Worm (Caenorhabditis elegans): ENCODE measurements around the gene F08D12.3.
A peak's percentile ranks its signal among the peaks of the same experiment; 100 is the strongest.

F08D12.3 gene

DNA sequence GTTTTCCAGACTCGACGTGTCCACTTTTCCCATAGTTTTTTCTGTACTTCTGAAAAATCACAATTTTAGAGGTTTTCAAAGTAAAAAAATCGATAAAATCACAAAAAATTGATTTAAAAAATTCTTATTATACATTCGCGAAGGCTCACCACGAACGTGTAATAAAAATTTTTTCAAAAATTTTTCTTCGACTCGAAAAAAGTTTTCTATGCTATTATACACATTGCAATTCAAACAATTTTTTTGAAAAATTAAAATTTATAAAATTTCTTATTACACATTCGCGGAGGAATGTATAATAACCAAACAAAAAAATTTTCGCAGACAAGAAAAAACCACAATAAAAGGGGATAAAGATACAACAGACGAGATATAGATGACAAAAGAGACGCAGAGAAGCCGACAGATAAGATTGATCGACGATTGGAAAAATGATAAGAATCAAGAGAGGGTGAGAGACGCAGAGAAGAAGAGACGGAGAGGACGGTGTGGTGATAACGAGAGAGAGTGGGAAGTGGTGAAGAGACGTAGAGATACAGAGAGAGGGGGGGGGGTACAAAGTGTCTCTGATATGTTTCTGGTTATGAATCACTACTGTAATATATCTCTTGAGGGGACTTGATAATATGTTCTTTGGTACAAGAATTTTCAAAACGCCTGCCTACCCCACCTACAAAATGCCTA, 21.3 kb downstream of the F08D12.3 start, which contains the start of gene nhr-119:
nhr-119 (minus strand) TSS at position 51 of the 684 bp plus-strand sequence.
- TF ChIP-seq snpc-3.4 (tag; optimal IDR thresholded peaks at IDR 0.05) (no peak), ztf-26 (tag; optimal IDR thresholded peaks at IDR 0.05) (peak; percentile 61), rcor-1 (GFP tag; IDR thresholded peaks at IDR 0.05) (no peak), let-607 (tag; optimal IDR thresholded peaks at IDR 0.05) (peak in 1 of 2 experiments; percentile 42), tbp1 (GFP tag; optimal IDR thresholded peaks at IDR 0.05) (peak; percentile 15), cebp-1 (GFP tag; IDR thresholded peaks at IDR 0.05) (no peak), cebp-1 (tag; optimal IDR thresholded peaks at IDR 0.05) (peak; percentile 42), dox-1 (GFP tag; IDR thresholded peaks at IDR 0.05) (peak; percentile 48; the same call in 1 of the 2 replicates), lin-35 (GFP tag; optimal IDR thresholded peaks at IDR 0.05) (peak in 1 of 3 experiments; percentile 41), egrh-3 (GFP tag; IDR thresholded peaks at IDR 0.05) (peak; percentile 66), chd-7 (tag; optimal IDR thresholded peaks at IDR 0.05) (peak; percentile 5), nhr-80 (tag; optimal IDR thresholded peaks at IDR 0.05) (peak; percentile 67), ceh-27 (GFP tag; optimal IDR thresholded peaks at IDR 0.05) (no peak), ccch-3 (GFP tag; optimal IDR thresholded peaks at IDR 0.05) (no peak), hmg-1.2 (GFP tag; IDR thresholded peaks at IDR 0.05) (peak; percentile 82), F22D6.2 (tag; optimal IDR thresholded peaks at IDR 0.05) (peak; percentile 33), nfyb-1 (GFP tag; IDR thresholded peaks at IDR 0.05) (0 out of 2 replicates have a peak, but pooled peaks have one; percentile 24), ekl-4 (GFP tag; IDR thresholded peaks at IDR 0.05) (0 out of 2 replicates have a peak, but pooled peaks have one; percentile 38), lin-40 (tag; optimal IDR thresholded peaks at IDR 0.05) (peak; percentile 75), F57C9.4 (tag; optimal IDR thresholded peaks at IDR 0.05) (no peak), attf-6 (GFP tag; IDR thresholded peaks at IDR 0.05) (no peak), ztf-22 (GFP tag; optimal IDR thresholded peaks at IDR 0.05) (no peak), atf-7 (tag; optimal IDR thresholded peaks at IDR 0.05) (peak; percentile 23), mcd-1 (GFP tag; IDR thresholded peaks at IDR 0.05) (peak; percentile 57)

DNA sequence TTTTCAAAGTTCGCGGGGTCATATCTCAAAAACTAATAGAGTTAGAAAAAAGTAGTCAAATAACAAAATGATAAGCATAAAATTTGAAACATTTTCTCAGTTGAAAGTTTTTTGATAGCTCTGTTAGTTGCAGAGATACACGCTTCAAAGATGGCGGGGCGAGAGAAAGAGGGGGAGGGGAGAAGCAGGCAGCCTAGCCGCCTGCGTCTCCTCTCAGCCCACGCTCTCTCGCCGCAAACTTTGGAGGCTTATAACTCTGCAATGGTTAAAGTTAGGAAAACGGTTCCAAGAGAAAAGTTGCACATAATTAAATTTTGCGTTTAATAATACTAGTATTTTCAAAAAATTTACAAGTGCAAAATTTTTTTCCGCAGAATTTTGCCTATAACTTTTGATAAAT, 22.4 kb downstream of the F08D12.3 start:
- no peak for TF ChIP-seq T26A5.8 (tag; optimal IDR thresholded peaks at IDR 0.05)
- TF ChIP-seq hmg-1.2 (GFP tag; IDR thresholded peaks at IDR 0.05) = peak; percentile 55
- peak; percentile 58; the same call in 1 of the 2 replicates for TF ChIP-seq zfh-2 (GFP tag; conservative IDR thresholded peaks at IDR 0.05)

DNA sequence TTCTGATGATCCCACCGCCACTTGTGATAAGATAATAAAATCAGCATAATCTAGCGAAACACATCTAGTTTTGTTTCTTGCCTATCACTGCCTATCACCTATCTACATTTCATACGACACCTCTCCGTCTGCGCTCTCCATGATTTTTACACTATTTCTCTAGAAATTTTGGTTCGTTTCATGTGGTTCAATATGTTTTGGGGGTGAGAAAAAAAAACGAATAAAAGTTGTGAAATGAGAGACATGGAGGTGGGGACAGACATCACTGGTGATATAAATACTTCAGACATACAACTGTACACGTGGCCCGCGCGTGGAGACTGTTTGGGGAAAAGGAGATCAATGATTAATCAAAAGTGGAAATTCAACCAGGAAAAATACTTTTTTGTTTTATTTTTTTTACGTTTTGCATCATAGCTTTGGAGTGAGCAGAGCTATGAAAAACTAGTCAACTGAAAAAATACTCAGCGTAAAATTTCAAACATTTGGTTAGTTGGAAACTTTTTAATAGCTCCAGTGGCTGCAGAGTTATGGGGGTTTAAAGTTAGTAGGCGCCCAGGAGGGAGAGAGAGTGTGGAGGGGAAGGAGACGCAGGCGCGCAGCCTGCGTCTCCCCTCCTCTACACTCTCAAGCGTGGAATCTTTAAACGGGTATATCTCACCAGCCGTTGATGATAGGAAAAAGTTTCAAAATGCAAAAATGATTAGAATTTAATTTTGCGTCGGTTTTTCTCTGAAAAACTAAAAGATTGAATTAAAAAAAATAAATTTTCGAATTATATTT, 23.6 kb downstream of the F08D12.3 start:
- peak; percentile 75 for TF ChIP-seq nhr-80 (tag; optimal IDR thresholded peaks at IDR 0.05)
- TF ChIP-seq hmg-1.2 (GFP tag; IDR thresholded peaks at IDR 0.05) = peak; percentile 91
- no peak for TF ChIP-seq hmg-20 (GFP tag; IDR thresholded peaks at IDR 0.05)
- no peak for TF ChIP-seq cebp-1 (GFP tag; IDR thresholded peaks at IDR 0.05)
- TF ChIP-seq cebp-1 (tag; optimal IDR thresholded peaks at IDR 0.05) = peak; percentile 44

DNA sequence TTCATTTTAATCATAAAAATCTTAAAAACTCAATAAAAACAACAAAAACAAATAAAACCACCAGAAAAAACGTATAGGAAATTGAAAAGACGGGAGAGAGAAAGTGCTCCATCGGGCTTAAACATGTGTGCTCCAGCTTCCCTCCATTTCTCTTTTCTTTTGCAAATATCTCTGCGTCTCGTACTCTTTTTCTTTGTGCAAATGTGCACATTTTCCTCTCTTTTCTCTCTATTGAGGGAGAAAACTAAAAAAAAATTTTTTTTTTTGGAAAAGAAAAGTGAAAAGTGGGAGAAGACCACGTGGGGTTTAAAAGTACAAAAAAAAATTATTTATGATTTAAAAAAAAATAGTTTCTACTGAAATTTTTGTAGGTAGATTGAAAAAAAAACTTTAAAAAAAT, 24.9 kb downstream of the F08D12.3 start:
- TF ChIP-seq madf-3 (GFP tag; IDR thresholded peaks at IDR 0.05) (no peak), hmg-1.2 (GFP tag; IDR thresholded peaks at IDR 0.05) (peak; percentile 33; the same call in 1 of the 2 replicates), cebp-1 (GFP tag; IDR thresholded peaks at IDR 0.05) (no peak), cebp-1 (tag; optimal IDR thresholded peaks at IDR 0.05) (peak; percentile 2), F23B12.7 (tag; optimal IDR thresholded peaks at IDR 0.05; ENCODE audit: insufficient read depth) (peak; percentile 36), somi-1 (GFP tag; optimal IDR thresholded peaks at IDR 0.05) (peak; percentile 45)

Data from whole organism, young adult.